Fruit fly (Drosophila melanogaster): ENCODE data around the gene jigr1.
A peak's percentile ranks its signal among the peaks of the same experiment; 100 is the strongest.

jigr1 gene

DNA sequence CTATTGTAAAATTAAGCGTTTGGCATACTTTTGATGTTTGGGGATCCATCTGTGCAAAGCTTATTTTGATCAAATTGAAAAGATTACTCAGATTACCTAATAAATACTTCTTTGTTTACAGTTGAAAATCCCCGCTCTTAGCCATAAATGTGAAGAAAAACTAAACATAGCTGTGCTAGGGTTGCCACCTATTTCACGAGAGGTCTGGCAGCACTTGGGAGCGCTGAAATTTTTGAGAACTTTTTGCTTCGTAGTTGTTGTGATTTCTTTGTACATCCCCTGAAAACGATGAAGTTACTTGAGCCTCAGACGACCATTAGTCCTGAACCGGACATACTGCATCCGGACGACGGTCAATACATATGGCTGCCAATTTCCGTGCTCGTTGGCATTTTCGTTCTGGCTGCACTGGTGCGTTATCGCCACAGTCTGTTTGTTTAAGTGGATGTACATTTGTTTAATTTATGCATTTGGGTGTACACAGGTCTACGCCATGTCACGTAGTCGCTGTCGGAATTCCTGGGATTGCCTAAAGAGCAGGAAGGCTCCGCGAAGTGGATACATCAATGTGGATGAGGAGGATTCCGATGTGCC is 40.9 kb downstream of the jigr1 start, which contains the start of the genes CG4730 and CG5039 (continued):
- peak; percentile 2 for TF ChIP-seq CG10267 (tag; optimal IDR thresholded peaks at IDR 0.05)
- peak; percentile 78 for TF ChIP-seq E2f2 (GFP tag; IDR thresholded peaks at IDR 0.05)
- peak; percentile 45 for TF ChIP-seq Ets97D (GFP tag; optimal IDR thresholded peaks at IDR 0.05)
- TF ChIP-seq row (GFP tag; IDR thresholded peaks at IDR 0.05) = peak; percentile 17; the same call in 1 of the 3 replicates
- TF ChIP-seq MBD-R2 (GFP tag; IDR thresholded peaks at IDR 0.05) = peak; percentile 88
- peak; percentile 21 for TF ChIP-seq trem (tag; optimal IDR thresholded peaks at IDR 0.05)
- TF ChIP-seq CG6272 (GFP tag; IDR thresholded peaks at IDR 0.05) = no peak
- TF ChIP-seq dmrt99B (tag; optimal IDR thresholded peaks at IDR 0.05) = no peak
- TF ChIP-seq CG4424 (GFP tag; optimal IDR thresholded peaks at IDR 0.05) = no peak
- peak; percentile 28; the same call in 1 of the 2 replicates for TF ChIP-seq CG13287 (GFP tag; IDR thresholded peaks at IDR 0.05; ENCODE audit: partially characterized antibody)
- 0 out of 3 replicates have a peak, but pooled peaks have one; percentile 6 for TF ChIP-seq sr (GFP tag; IDR thresholded peaks at IDR 0.05)
- TF ChIP-seq pzg (GFP tag; optimal IDR thresholded peaks at IDR 0.05) = peak; percentile 74
- no peak for TF ChIP-seq Awh (GFP tag; IDR thresholded peaks at IDR 0.05)
- TF ChIP-seq Sry-δ (GFP tag; optimal IDR thresholded peaks at IDR 0.05) = peak; percentile 25
- TF ChIP-seq vvl (GFP tag; IDR thresholded peaks at IDR 0.05) = 0 out of 2 replicates have a peak, but pooled peaks have one; percentile 33
- TF ChIP-seq CG4360 (GFP tag; IDR thresholded peaks at IDR 0.05) = 0 out of 2 replicates have a peak, but pooled peaks have one; percentile 35
- peak; percentile 31 for TF ChIP-seq gfzf (GFP tag; optimal IDR thresholded peaks at IDR 0.05)
- TF ChIP-seq CG4820 (GFP tag; optimal IDR thresholded peaks at IDR 0.05) = no peak
- peak in 1 of 2 experiments; percentile 41 for TF ChIP-seq crp (GFP tag; optimal IDR thresholded peaks at IDR 0.05)
- 0 out of 2 replicates have a peak, but pooled peaks have one; percentile 6 for TF ChIP-seq danr (GFP tag; IDR thresholded peaks at IDR 0.05)
- peak; percentile 62 for TF ChIP-seq Dp (GFP tag; optimal IDR thresholded peaks at IDR 0.05)
- no peak for TF ChIP-seq Rx (GFP tag; IDR thresholded peaks at IDR 0.05)
- no peak for TF ChIP-seq CG12219 (GFP tag; optimal IDR thresholded peaks at IDR 0.05)
- peak; percentile 65 for TF ChIP-seq Abd-B (GFP tag; optimal IDR thresholded peaks at IDR 0.05)
- TF ChIP-seq CG4404 (GFP tag; IDR thresholded peaks at IDR 0.05) = no peak
- TF ChIP-seq Med (GFP tag) = peak; percentile 5
- TF ChIP-seq stwl (tag; optimal IDR thresholded peaks at IDR 0.05) = peak; percentile 3
- TF ChIP-seq CG17186 (GFP tag; optimal IDR thresholded peaks at IDR 0.05) = peak; percentile 37

DNA sequence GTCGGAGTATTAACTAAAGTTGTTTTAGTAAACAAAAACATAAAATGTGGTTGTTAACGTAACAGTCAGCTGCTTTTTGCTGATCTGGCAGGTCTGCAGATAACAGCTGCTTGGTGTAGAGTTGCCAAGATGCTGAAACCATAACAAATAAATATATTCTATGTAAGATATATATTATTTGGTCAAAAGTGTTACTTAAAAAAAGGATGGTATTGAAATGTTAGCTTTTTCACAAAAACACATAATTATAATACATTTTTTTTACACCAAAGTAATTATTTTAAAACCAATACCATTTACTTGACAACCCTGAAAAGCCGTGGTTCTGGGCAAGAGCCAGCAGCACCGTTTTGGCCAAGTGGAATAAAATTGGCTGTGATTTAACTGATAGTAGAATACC is 42.9 kb downstream of the jigr1 start, which contains the start of the genes CG4743 and Idh3g:
Gene CG4743 (minus strand): TSS at position 23 of the 400 bp plus-strand sequence.
Gene Idh3g (plus strand): TSS at position 318 of the 400 bp plus-strand sequence.
- TF ChIP-seq CG1792 (GFP tag; optimal IDR thresholded peaks at IDR 0.05) (peak; percentile 56), CG2120 (GFP tag; optimal IDR thresholded peaks at IDR 0.05) (peak; percentile 93), amos (GFP tag; IDR thresholded peaks at IDR 0.05; ENCODE audit: partially characterized antibody) (no peak), Dad (GFP tag; optimal IDR thresholded peaks at IDR 0.05) (peak; percentile 75), CG31388 (GFP tag; optimal IDR thresholded peaks at IDR 0.05) (peak; percentile 94), dimm (GFP tag; IDR thresholded peaks at IDR 0.05) (peak; percentile 90), CG17802 (tag; optimal IDR thresholded peaks at IDR 0.05) (peak; percentile 75), Dip3 (GFP tag; optimal IDR thresholded peaks at IDR 0.05) (peak; percentile 79), CG8765 (GFP tag; IDR thresholded peaks at IDR 0.05) (peak; percentile 93), bigmax (GFP tag; optimal IDR thresholded peaks at IDR 0.05) (peak; percentile 63), CG6765 (GFP tag; optimal IDR thresholded peaks at IDR 0.05) (peak; percentile 92), CG17328 (GFP tag; IDR thresholded peaks at IDR 0.05) (peak; percentile 98), CG1233 (GFP tag; optimal IDR thresholded peaks at IDR 0.05) (peak; percentile 97), Fer2 (tag; optimal IDR thresholded peaks at IDR 0.05) (peak; percentile 95), CG12744 (GFP tag; optimal IDR thresholded peaks at IDR 0.05) (peak; percentile 59), CG18764 (GFP tag; optimal IDR thresholded peaks at IDR 0.05) (peak; percentile 94), br (optimal IDR thresholded peaks at IDR 0.05) (no peak), sima (GFP tag; optimal IDR thresholded peaks at IDR 0.05) (peak; percentile 22), Ets65A (GFP tag) (peak; percentile 92), CG4730 (GFP tag; IDR thresholded peaks at IDR 0.05) (peak; percentile 98), CG34224 (GFP tag; IDR thresholded peaks at IDR 0.05; ENCODE audit: partially characterized antibody) (no peak; the same call in 2 of the 3 replicates), Blimp-1 (GFP tag; optimal IDR thresholded peaks at IDR 0.05) (peak; percentile 96), NC2β (GFP tag; optimal IDR thresholded peaks at IDR 0.05) (peak; percentile 71), CG10366 (GFP tag; IDR thresholded peaks at IDR 0.05) (peak; percentile 95)
